Fruit fly (Drosophila melanogaster): ENCODE data around the gene ras.

ras gene

dm6 chrX:10744315-10744767 is at the start of gene ras:
Gene ras, plus strand, starts transcription at chrX:10744502.
- TF ChIP-seq Max (GFP tag; optimal IDR thresholded peaks at IDR 0.05): no peak
- no peak for TF ChIP-seq CG8944 (GFP tag; optimal IDR thresholded peaks at IDR 0.05)
- TF ChIP-seq H15 (GFP tag; IDR thresholded peaks at IDR 0.05): no peak
- no peak for TF ChIP-seq fd102C (GFP tag; optimal IDR thresholded peaks at IDR 0.05)
- TF ChIP-seq Awh (GFP tag; IDR thresholded peaks at IDR 0.05): no peak
- no peak for TF ChIP-seq sna (GFP tag; IDR thresholded peaks at IDR 0.05; ENCODE audit: partially characterized antibody)
- TF ChIP-seq lola (GFP tag; optimal IDR thresholded peaks at IDR 0.05): no peak
- no peak for TF ChIP-seq pan (optimal IDR thresholded peaks at IDR 0.05)
- TF ChIP-seq pan (GFP tag; optimal IDR thresholded peaks at IDR 0.05 in 1 of 2, IDR thresholded peaks at IDR 0.05 in 1 of 2): no peak
- no peak for TF ChIP-seq seq (GFP tag; IDR thresholded peaks at IDR 0.05)
- TF ChIP-seq Blimp-1 (GFP tag; optimal IDR thresholded peaks at IDR 0.05): no peak
- no peak for TF ChIP-seq CG42726 (GFP tag; IDR thresholded peaks at IDR 0.05; ENCODE audit: partially characterized antibody)
- no peak for TF ChIP-seq CG34422 (GFP tag; IDR thresholded peaks at IDR 0.05)
- no peak for TF ChIP-seq dm (GFP tag; optimal IDR thresholded peaks at IDR 0.05)
- no peak for TF ChIP-seq CG18476 (GFP tag; optimal IDR thresholded peaks at IDR 0.05)
- TF ChIP-seq ems (GFP tag; optimal IDR thresholded peaks at IDR 0.05): no peak
- TF ChIP-seq chn (GFP tag; optimal IDR thresholded peaks at IDR 0.05): peak; percentile 35
- TF ChIP-seq CG3838 (GFP tag; optimal IDR thresholded peaks at IDR 0.05): no peak
- TF ChIP-seq pb (GFP tag; optimal IDR thresholded peaks at IDR 0.05): peak; percentile 23
- TF ChIP-seq disco-r (GFP tag; optimal IDR thresholded peaks at IDR 0.05): no peak
- TF ChIP-seq CG18619 (GFP tag; optimal IDR thresholded peaks at IDR 0.05): no peak
- TF ChIP-seq CrebB (tag; optimal IDR thresholded peaks at IDR 0.05): no peak
- TF ChIP-seq Bgb (GFP tag; IDR thresholded peaks at IDR 0.05; ENCODE audit: partially characterized antibody): 0 out of 2 replicates have a peak, but pooled peaks have one; percentile 16
- no peak for TF ChIP-seq tin (GFP tag; optimal IDR thresholded peaks at IDR 0.05)
- no peak for TF ChIP-seq BEAF-32 (GFP tag; optimal IDR thresholded peaks at IDR 0.05)
- no peak for TF ChIP-seq lilli (GFP tag; optimal IDR thresholded peaks at IDR 0.05)
- no peak for TF ChIP-seq ken (GFP tag; IDR thresholded peaks at IDR 0.05)
- TF ChIP-seq CG30403 (GFP tag; optimal IDR thresholded peaks at IDR 0.05): no peak
- TF ChIP-seq row (GFP tag; IDR thresholded peaks at IDR 0.05): no peak
- TF ChIP-seq HLHmδ (GFP tag; optimal IDR thresholded peaks at IDR 0.05): no peak
- TF ChIP-seq bsh (GFP tag; optimal IDR thresholded peaks at IDR 0.05): no peak
- no peak for TF ChIP-seq CG17568 (GFP tag; optimal IDR thresholded peaks at IDR 0.05)
- TF ChIP-seq CG9609 (GFP tag; optimal IDR thresholded peaks at IDR 0.05): no peak
- TF ChIP-seq CG6254 (GFP tag; optimal IDR thresholded peaks at IDR 0.05): no peak
- TF ChIP-seq sqz (GFP tag; optimal IDR thresholded peaks at IDR 0.05): no peak
- no peak for TF ChIP-seq fd3F (GFP tag; optimal IDR thresholded peaks at IDR 0.05)
- TF ChIP-seq grau (tag; optimal IDR thresholded peaks at IDR 0.05): no peak
- TF ChIP-seq CG6654 (GFP tag; optimal IDR thresholded peaks at IDR 0.05): no peak
- no peak for TF ChIP-seq CG33213 (GFP tag; optimal IDR thresholded peaks at IDR 0.05)
- no peak for TF ChIP-seq CG7963 (GFP tag; IDR thresholded peaks at IDR 0.05; ENCODE audit: partially characterized antibody)
- no peak for TF ChIP-seq Six4 (GFP tag; optimal IDR thresholded peaks at IDR 0.05)
- peak; percentile 9 for TF ChIP-seq sd (tag; optimal IDR thresholded peaks at IDR 0.05)
- no peak for TF ChIP-seq bcd (GFP tag; optimal IDR thresholded peaks at IDR 0.05)
- no peak for TF ChIP-seq CG11695 (GFP tag; IDR thresholded peaks at IDR 0.05)
- no peak for TF ChIP-seq CHES-1-like (GFP tag; optimal IDR thresholded peaks at IDR 0.05)
- peak; percentile 27 for TF ChIP-seq HmgZ (tag; optimal IDR thresholded peaks at IDR 0.05)
- no peak for TF ChIP-seq tio (GFP tag; optimal IDR thresholded peaks at IDR 0.05)
- peak; percentile 19 for TF ChIP-seq Side (GFP tag; optimal IDR thresholded peaks at IDR 0.05)
- TF ChIP-seq CG9817 (tag; optimal IDR thresholded peaks at IDR 0.05): no peak
- TF ChIP-seq twi (tag; optimal IDR thresholded peaks at IDR 0.05): no peak
- no peak for TF ChIP-seq CG13296 (GFP tag; optimal IDR thresholded peaks at IDR 0.05)

Data from whole organism, embryonic.